Fruit fly (Drosophila melanogaster) Kc167 (cell line): ENCODE results near the gene Ugt302E1.

ENCODE experiments used
- Myc ChIP-seq: fragments of >200 bp; optimal IDR thresholded peaks from 2 replicates; lab custom pipeline; 2017; ENCODE audit warnings: missing external identifiers
- Sin3A ChIP-seq: fragments of >200 bp; optimal IDR thresholded peaks from 2 replicates; lab custom pipeline; 2018; ENCODE audit warnings: missing external identifiers
- h ChIP-seq: fragments of >200 bp; optimal IDR thresholded peaks from 3 replicates; lab custom pipeline; 2018; ENCODE audit warnings: missing external identifiers
- insv ChIP-seq: fragments of >200 bp; optimal IDR thresholded peaks from 3 replicates; lab custom pipeline; 2018; ENCODE audit warnings: missing external identifiers
- psq ChIP-seq: fragments of >200 bp; optimal IDR thresholded peaks from 2 replicates; lab custom pipeline; 2017; ENCODE audit warnings: missing external identifiers
- ttk ChIP-seq: sonication (Bioruptor generic); optimal IDR thresholded peaks from 2 replicates; lab custom pipeline; 2017; ENCODE audit warnings: missing external identifiers

The Ugt302E1 gene

DNA sequence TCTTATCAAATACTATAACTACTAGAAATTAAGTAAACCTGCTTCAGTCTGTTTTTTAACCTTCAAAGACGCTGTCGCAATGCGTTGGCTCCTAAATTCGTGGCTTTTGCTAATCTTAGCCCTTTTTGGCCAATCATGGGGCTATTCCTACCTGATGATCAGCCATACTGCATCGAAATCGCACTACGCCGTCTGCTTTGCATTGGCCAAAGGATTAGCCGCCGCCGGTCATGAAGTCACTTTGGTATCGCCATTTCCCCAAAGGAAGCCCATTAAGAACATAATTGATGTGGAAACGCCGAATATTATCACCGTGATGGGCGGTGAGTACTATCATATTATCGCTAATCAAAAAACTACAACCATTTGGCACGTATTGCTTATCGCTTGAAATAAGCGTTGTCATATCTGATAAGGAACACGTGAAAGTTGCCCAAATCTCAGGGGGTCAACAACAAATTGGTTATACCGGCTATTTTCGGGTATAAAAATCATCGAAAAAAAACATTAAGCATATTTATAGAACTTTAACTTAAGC, at the start of gene Ugt302E1:
Gene Ugt302E1 (plus strand): TSS at position 51 of the 538 bp plus-strand sequence.
- no peak for TF ChIP-seq h (lab: Kevin White, UChicago)
- no peak for TF ChIP-seq Myc (lab: Kevin White, UChicago)
- TF ChIP-seq ttk (lab: Kevin White, UChicago) = no peak
- TF ChIP-seq Sin3A (lab: Kevin White, UChicago) = no peak
- TF ChIP-seq psq (lab: Kevin White, UChicago) = no peak
- no peak for TF ChIP-seq insv (lab: Kevin White, UChicago)

DNA sequence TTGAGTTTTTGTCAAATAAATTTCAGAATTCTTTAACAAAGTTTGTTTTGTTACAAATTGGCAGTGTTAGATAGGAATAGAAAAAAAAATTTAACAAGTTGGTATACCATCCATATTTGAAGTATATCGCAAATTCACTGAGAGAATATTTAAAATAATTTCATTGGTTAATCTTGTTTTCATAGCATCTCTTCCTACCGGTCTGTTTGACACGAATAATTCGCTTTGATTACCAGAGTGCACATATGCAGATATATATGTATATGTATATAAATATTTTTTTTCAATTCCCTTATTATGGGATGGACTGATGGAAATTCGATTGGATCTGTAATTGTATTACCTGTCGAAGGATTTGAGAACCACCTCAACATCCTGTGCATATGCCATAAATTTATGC, 38.8 kb upstream of the Ugt302E1 start, which contains the start of gene SdhCL:
Gene SdhCL (minus strand): TSS at position 101 of the 400 bp plus-strand sequence.
- TF ChIP-seq psq (lab: Kevin White, UChicago) (no peak), h (lab: Kevin White, UChicago) (no peak), Myc (lab: Kevin White, UChicago) (no peak), insv (lab: Kevin White, UChicago) (no peak), ttk (lab: Kevin White, UChicago) (no peak), Sin3A (lab: Kevin White, UChicago) (no peak)

dm6 chr3R:11126383-11126782, 28.0 kb upstream of the Ugt302E1 start:
- TF ChIP-seq Myc (lab: Kevin White, UChicago) = no peak
- TF ChIP-seq psq (lab: Kevin White, UChicago) = no peak
- no peak for TF ChIP-seq Sin3A (lab: Kevin White, UChicago)
- TF ChIP-seq ttk (lab: Kevin White, UChicago) = no peak
- TF ChIP-seq h (lab: Kevin White, UChicago) = no peak
- no peak for TF ChIP-seq insv (lab: Kevin White, UChicago)

dm6 chr3R:11128116-11128626, 26.3 kb upstream of the Ugt302E1 start, which contains the start of gene Ugt35C1:
Ugt35C1 (minus strand) TSS chr3R:11128328.
- TF ChIP-seq insv (lab: Kevin White, UChicago) (no peak), h (lab: Kevin White, UChicago) (no peak), Sin3A (lab: Kevin White, UChicago) (no peak)

DNA sequence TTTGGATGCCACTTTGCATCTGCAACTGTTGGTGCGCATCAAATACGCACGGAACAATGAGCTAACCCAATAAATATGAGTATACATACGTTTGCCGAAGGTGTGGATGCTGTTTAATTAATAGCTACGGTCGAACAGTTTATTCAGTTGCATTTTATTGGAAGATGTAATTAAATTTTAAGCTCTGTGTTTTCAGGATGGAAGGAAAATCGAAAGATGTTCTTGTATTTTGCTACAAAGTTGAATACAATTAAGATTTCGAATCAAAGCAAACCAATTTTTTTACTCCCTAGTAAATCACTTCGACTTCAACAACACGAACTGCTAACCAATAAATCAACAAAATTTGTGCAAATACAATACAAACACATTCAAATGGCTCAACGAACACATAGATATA, 17.5 kb upstream of the Ugt302E1 start, which contains the start of gene mAcon2:
Gene mAcon2 (plus strand): TSS at position 301 of the 400 bp plus-strand sequence.
- TF ChIP-seq insv (lab: Kevin White, UChicago) (no peak), ttk (lab: Kevin White, UChicago) (no peak), Myc (lab: Kevin White, UChicago) (no peak), psq (lab: Kevin White, UChicago) (no peak), Sin3A (lab: Kevin White, UChicago) (no peak), h (lab: Kevin White, UChicago) (no peak)

- no peak for TF ChIP-seq psq (lab: Kevin White, UChicago)
- no peak for TF ChIP-seq Myc (lab: Kevin White, UChicago)
- no peak for TF ChIP-seq insv (lab: Kevin White, UChicago)
- TF ChIP-seq ttk (lab: Kevin White, UChicago) = no peak
- TF ChIP-seq Sin3A (lab: Kevin White, UChicago) = no peak
- no peak for TF ChIP-seq h (lab: Kevin White, UChicago)
These were observed 9.3 kb upstream of the Ugt302E1 start, which contains the start of gene CheA86a for dm6 chr3R:11145135-11145534. CheA86a (minus strand) TSS chr3R:11145235.

- no peak for TF ChIP-seq Sin3A (lab: Kevin White, UChicago)
- no peak for TF ChIP-seq h (lab: Kevin White, UChicago)
- no peak for TF ChIP-seq insv (lab: Kevin White, UChicago)
- no peak for TF ChIP-seq Myc (lab: Kevin White, UChicago)
- TF ChIP-seq psq (lab: Kevin White, UChicago) = no peak
- TF ChIP-seq ttk (lab: Kevin White, UChicago) = no peak
These were observed 590 bp upstream of the Ugt302E1 start, which contains the start of gene Ugt302K1 for dm6 chr3R:11153799-11154273. Ugt302K1 (minus strand) TSS chr3R:11153849.

DNA sequence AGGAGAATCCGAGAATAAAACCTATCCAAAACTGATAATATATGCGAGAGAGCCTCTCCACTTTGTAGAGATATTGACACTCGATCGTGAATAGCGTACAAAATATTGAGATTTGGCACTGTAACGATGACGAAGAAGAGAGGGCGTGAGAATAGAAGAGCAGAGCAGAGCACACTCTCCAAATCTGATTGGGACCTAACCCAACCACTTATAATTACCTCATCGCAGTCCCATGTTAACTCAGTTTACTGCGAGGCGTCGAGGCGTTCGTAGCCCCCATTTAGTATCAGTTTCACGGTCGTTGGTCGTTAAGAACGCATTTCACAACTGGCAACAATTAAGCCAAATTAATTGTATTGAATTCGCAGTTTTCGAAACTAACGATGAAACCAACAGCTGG, 2.4 kb downstream of the Ugt302E1 start, which contains the start of gene Ugt302C1:
Gene Ugt302C1 (plus strand): TSS at position 241 of the 400 bp plus-strand sequence.
- TF ChIP-seq Myc (lab: Kevin White, UChicago) (no peak), h (lab: Kevin White, UChicago) (no peak), ttk (lab: Kevin White, UChicago) (no peak), Sin3A (lab: Kevin White, UChicago) (no peak), psq (lab: Kevin White, UChicago) (no peak), insv (lab: Kevin White, UChicago) (no peak)

dm6 chr3R:11160907-11161306, 6.5 kb downstream of the Ugt302E1 start, which contains the start of gene CG4757:
CG4757 (plus strand) TSS chr3R:11161207.
- TF ChIP-seq Sin3A (lab: Kevin White, UChicago) (no peak), h (lab: Kevin White, UChicago) (no peak), psq (lab: Kevin White, UChicago) (no peak)

dm6 chr3R:11165974-11166373, 11.5 kb downstream of the Ugt302E1 start, which contains the start of gene Ugt35E1:
Ugt35E1 (minus strand) TSS chr3R:11166074.
- TF ChIP-seq ttk (lab: Kevin White, UChicago) (no peak), insv (lab: Kevin White, UChicago) (no peak), Sin3A (lab: Kevin White, UChicago) (no peak), psq (lab: Kevin White, UChicago) (no peak), Myc (lab: Kevin White, UChicago) (no peak), h (lab: Kevin White, UChicago) (no peak)

DNA sequence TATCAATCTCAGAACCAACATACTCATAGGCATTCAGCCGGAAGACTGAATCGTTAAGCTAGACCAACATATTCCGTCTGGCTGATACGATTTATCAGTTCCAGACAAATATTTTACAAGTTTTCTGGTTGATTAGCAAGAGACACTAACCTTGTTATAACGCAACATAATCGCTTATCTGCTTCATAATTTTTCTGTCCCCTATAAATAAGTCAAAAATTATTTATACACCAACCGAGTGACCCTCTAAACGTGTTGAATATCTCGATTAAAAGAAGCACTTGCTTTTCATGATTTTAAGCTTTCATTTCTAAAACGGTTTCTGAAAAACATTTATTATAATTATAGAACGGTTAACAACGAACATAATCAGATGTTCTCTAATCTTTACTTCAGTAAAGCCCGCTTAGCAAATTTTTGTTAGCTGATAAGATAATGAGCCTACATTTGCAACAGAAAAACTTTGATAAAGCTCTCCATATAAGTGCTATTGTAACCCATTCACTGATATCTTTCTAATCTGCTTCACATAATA, 13.6 kb downstream of the Ugt302E1 start, which contains the start of gene Ugt35E2:
Gene Ugt35E2 (minus strand): TSS at position 51 of the 535 bp plus-strand sequence.
- no peak for TF ChIP-seq psq (lab: Kevin White, UChicago)
